Worm (Caenorhabditis elegans): ENCODE data around the gene T06C12.11.
A peak's percentile ranks its signal among the peaks of the same experiment; 100 is the strongest.

The T06C12.11 gene

DNA sequence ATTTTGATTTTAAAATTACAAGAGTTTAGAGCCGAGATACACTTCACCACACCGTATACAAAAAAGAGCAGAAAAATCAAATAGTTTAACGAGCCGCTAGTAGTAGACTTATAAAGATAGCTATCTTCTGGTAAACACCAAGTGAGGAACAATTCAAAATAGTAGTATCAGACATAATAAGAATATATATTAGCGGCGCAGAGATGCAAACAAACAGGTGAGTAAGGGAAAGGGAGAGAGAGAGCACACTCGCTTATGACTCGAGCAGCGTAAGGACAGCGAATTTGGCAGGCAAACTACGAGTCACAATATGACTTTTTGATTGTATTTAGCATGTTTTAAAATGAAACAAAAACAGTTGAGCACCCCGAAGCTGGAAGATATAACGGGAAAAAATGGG, 1.5 kb upstream of the T06C12.11 start:
- TF ChIP-seq hlh-17 (GFP tag; optimal IDR thresholded peaks at IDR 0.05; ENCODE audit: borderline replicate concordance) (no peak), fkh-8 (tag; optimal IDR thresholded peaks at IDR 0.05) (peak; percentile 10), nhr-11 (tag; optimal IDR thresholded peaks at IDR 0.05) (no peak), mef-2 (tag; optimal IDR thresholded peaks at IDR 0.05) (no peak), lin-35 (GFP tag; optimal IDR thresholded peaks at IDR 0.05) (peak in 1 of 2 experiments; percentile 27), lin-13 (GFP tag; optimal IDR thresholded peaks at IDR 0.05) (no peak), snu-23 (GFP tag; optimal IDR thresholded peaks at IDR 0.05) (no peak), elt-2 (tag; optimal IDR thresholded peaks at IDR 0.05) (peak; percentile 57), alr-1 (tag; optimal IDR thresholded peaks at IDR 0.05; ENCODE audit: borderline replicate concordance) (no peak), F16B12.6 (tag; optimal IDR thresholded peaks at IDR 0.05) (no peak), ceh-8 (GFP tag; optimal IDR thresholded peaks at IDR 0.05) (no peak), C34B4.2 (tag; optimal IDR thresholded peaks at IDR 0.05) (no peak), nhr-19 (GFP tag; conservative IDR thresholded peaks at IDR 0.05) (no peak), dpl-1 (GFP tag; optimal IDR thresholded peaks at IDR 0.05) (no peak), lin-14 (GFP tag; optimal IDR thresholded peaks at IDR 0.05) (peak; percentile 23)

DNA sequence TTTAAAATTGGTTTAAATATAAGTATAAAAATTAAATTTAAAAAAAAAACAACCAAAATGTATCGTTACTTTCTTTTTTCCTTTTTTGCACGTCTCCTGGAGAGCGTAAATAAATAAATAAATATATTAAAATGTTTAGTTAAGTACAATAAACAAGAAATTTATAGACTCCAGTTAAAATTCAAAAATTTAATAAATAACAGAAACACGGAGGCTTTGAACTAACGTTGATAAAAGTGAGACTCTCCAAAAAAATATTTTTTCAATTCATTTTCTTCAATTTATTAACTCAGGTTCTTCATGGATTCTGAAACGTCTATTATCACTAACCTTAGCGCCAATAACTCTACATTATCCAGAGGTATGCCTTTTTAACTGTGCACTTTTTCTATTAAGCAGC, 1.0 kb upstream of the T06C12.11 start, which contains the start of gene T06C12.12:
Gene T06C12.12 (plus strand): TSS at position 301 of the 400 bp plus-strand sequence.
- TF ChIP-seq ceh-8 (GFP tag; optimal IDR thresholded peaks at IDR 0.05), result no peak
- TF ChIP-seq tbx-2 (tag; optimal IDR thresholded peaks at IDR 0.05), result no peak
- no peak for TF ChIP-seq snu-23 (GFP tag; optimal IDR thresholded peaks at IDR 0.05)
- TF ChIP-seq alr-1 (tag; optimal IDR thresholded peaks at IDR 0.05; ENCODE audit: borderline replicate concordance), result no peak
- no peak for TF ChIP-seq ceh-88 (GFP tag; IDR thresholded peaks at IDR 0.05)
- no peak for TF ChIP-seq hlh-17 (GFP tag; optimal IDR thresholded peaks at IDR 0.05; ENCODE audit: borderline replicate concordance)
- no peak for TF ChIP-seq mef-2 (tag; optimal IDR thresholded peaks at IDR 0.05)
- TF ChIP-seq rnt-1 (tag; optimal IDR thresholded peaks at IDR 0.05), result no peak
- TF ChIP-seq lin-14 (GFP tag; optimal IDR thresholded peaks at IDR 0.05), result no peak
- TF ChIP-seq nhr-20 (tag; optimal IDR thresholded peaks at IDR 0.05), result no peak
- TF ChIP-seq nhr-11 (tag; optimal IDR thresholded peaks at IDR 0.05), result no peak
- TF ChIP-seq lin-15B (tag; optimal IDR thresholded peaks at IDR 0.05), result no peak
- no peak for TF ChIP-seq nhr-28 (tag; optimal IDR thresholded peaks at IDR 0.05)
- TF ChIP-seq nhr-19 (GFP tag; conservative IDR thresholded peaks at IDR 0.05), result no peak
- TF ChIP-seq F16B12.6 (tag; optimal IDR thresholded peaks at IDR 0.05), result no peak
- no peak for TF ChIP-seq nhr-84 (tag; optimal IDR thresholded peaks at IDR 0.05)

DNA sequence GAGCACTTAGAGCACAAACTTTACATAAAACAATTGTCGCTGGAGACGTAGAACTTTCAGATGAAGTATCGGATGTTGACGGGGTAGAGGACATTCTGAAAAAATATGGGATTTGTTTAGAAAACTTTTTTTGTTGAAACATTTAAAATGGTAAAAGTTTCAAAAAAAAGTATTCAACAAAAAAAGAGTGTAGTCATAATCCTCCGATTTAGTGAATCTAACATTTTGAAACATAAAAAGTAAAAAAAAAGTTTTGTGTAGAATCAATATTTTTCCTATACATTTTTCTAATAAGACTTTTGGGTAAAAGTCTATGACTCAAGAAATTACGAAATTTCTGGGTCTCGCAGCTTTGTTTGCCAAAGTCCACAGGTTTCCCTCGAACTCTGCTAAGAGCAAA, 3.9 kb downstream of the T06C12.11 start, which contains the start of gene nhr-213:
Gene nhr-213 (minus strand): TSS at position 101 of the 400 bp plus-strand sequence.
- TF ChIP-seq pax-3 (tag; optimal IDR thresholded peaks at IDR 0.05) (no peak), pag-3 (tag; optimal IDR thresholded peaks at IDR 0.05; ENCODE audit: borderline replicate concordance, insufficient read depth) (no peak), lsy-2 (tag; optimal IDR thresholded peaks at IDR 0.05) (no peak), ztf-11 (tag; optimal IDR thresholded peaks at IDR 0.05) (no peak), lin-39 (tag; optimal IDR thresholded peaks at IDR 0.05) (no peak), pqm-1 (tag; optimal IDR thresholded peaks at IDR 0.05) (no peak), Y116A8C.19 (tag; optimal IDR thresholded peaks at IDR 0.05; ENCODE audit: borderline replicate concordance) (no peak), mdl-1 (tag; optimal IDR thresholded peaks at IDR 0.05) (no peak), hpl-2 (GFP tag; optimal IDR thresholded peaks at IDR 0.05) (no peak), lin-35 (GFP tag; optimal IDR thresholded peaks at IDR 0.05) (no peak)

DNA sequence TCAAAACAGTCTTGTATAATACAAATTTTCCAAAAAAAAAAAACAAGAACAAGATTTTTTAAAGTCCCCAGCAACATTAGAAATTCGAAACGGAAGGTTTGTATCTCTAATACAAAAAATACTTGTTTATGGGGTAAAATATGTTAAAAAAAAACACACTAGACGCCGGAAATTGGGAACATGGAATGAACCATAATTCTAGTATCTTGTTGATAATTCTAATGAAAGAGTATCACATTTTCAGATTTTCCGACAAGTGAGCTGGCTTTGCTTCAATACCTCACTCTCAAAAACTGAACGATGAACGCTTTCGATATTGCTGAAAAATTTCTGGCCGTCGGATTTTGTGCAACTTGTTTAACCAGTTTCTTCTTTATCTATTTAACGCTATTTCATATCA, 4.9 kb downstream of the T06C12.11 start, which contains the start of gene str-60:
Gene str-60 (plus strand): TSS at position 301 of the 400 bp plus-strand sequence.
- TF ChIP-seq efl-3 (GFP tag; optimal IDR thresholded peaks at IDR 0.05), result no peak
- TF ChIP-seq nhr-237 (tag; optimal IDR thresholded peaks at IDR 0.05), result no peak

DNA sequence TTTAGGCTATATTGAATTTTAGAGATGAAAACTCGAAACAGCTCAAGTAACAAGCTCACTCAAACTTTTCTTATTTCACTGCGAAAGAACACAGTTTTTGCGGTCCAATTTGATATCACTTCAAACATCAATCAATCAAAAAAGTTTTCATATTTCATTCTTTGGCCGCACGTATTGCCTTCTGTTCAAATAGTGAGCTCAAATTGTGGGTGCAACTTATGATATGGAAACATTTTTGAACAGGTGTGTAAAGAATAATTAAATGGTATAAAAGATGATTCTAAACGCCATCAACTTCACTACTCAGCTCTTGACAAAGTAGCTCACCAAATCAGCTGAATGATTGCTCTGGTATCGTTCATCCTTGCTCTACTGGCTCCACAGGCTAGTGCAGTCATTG, 6.9 kb downstream of the T06C12.11 start, which contains the start of gene T06C12.14:
Gene T06C12.14 (plus strand): TSS at position 301 of the 400 bp plus-strand sequence.
- no peak for TF ChIP-seq mef-2 (tag; optimal IDR thresholded peaks at IDR 0.05)
- TF ChIP-seq C04F5.9 (tag; optimal IDR thresholded peaks at IDR 0.05), result no peak
- no peak for TF ChIP-seq efl-1 (optimal IDR thresholded peaks at IDR 0.05)
- TF ChIP-seq efl-1 (GFP tag; optimal IDR thresholded peaks at IDR 0.05 in 1 of 2), result no peak
- no peak for TF ChIP-seq nhr-76 (tag; optimal IDR thresholded peaks at IDR 0.05)
- no peak for TF ChIP-seq ztf-4 (tag; optimal IDR thresholded peaks at IDR 0.05)
- TF ChIP-seq tbx-2 (tag; optimal IDR thresholded peaks at IDR 0.05), result no peak

Measured in whole organism, L1 larva.